Fruit fly (Drosophila melanogaster): ENCODE measurements around the gene CG31415.

CG31415 gene

DNA sequence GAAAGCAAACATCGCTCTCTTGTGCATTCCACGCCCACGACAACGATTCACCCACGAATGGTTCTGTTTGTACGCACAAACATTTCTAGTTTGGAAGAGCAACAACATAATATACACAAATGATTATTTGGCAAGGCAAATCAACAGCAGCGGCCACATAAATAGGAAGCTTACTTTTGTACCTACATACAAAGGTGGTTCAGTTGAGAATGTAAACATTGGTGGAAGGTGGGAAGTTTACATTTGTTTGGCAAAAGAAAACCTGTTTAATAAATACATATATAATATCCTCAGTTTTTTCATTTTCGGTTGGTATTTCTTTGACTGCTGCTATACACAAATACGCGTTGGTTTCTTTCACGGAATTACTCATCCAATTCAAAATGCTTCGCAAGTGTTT is 40.8 kb upstream of the CG31415 start (continued):
- TF ChIP-seq CG10209 (GFP tag; optimal IDR thresholded peaks at IDR 0.05) (peak; percentile 92), BtbVII (GFP tag; optimal IDR thresholded peaks at IDR 0.05) (peak; percentile 92), Hey (tag; optimal IDR thresholded peaks at IDR 0.05) (peak; percentile 34), oc (tag; optimal IDR thresholded peaks at IDR 0.05) (peak; percentile 89), salm (tag; optimal IDR thresholded peaks at IDR 0.05) (peak; percentile 87), HLH54F (GFP tag; optimal IDR thresholded peaks at IDR 0.05) (peak; percentile 84), CG18599 (GFP tag; optimal IDR thresholded peaks at IDR 0.05) (peak; percentile 92), vfl (GFP tag; optimal IDR thresholded peaks at IDR 0.05) (peak; percentile 81), Tbp (GFP tag; optimal IDR thresholded peaks at IDR 0.05) (no peak), cad (GFP tag; optimal IDR thresholded peaks at IDR 0.05) (no peak), Antp (GFP tag; optimal IDR thresholded peaks at IDR 0.05) (peak; percentile 71), Adf1 (GFP tag; IDR thresholded peaks at IDR 0.05) (no peak), sqz (GFP tag; optimal IDR thresholded peaks at IDR 0.05) (peak; percentile 89), CG6654 (GFP tag; optimal IDR thresholded peaks at IDR 0.05) (peak; percentile 82), Lhr (GFP tag; optimal IDR thresholded peaks at IDR 0.05) (peak; percentile 57), ham (GFP tag; IDR thresholded peaks at IDR 0.05) (no peak), CG13296 (GFP tag; optimal IDR thresholded peaks at IDR 0.05) (peak; percentile 87), Atf3 (GFP tag; optimal IDR thresholded peaks at IDR 0.05) (peak; percentile 59), CG9727 (GFP tag; optimal IDR thresholded peaks at IDR 0.05) (peak; percentile 86), CG2129 (GFP tag; IDR thresholded peaks at IDR 0.05; ENCODE audit: partially characterized antibody) (no peak), toy (GFP tag; IDR thresholded peaks at IDR 0.05) (no peak), Vsx1 (GFP tag; optimal IDR thresholded peaks at IDR 0.05) (peak; percentile 81), CG11398 (GFP tag; optimal IDR thresholded peaks at IDR 0.05) (peak; percentile 72), pita (GFP tag; optimal IDR thresholded peaks at IDR 0.05) (no peak), MBD-R2 (GFP tag; IDR thresholded peaks at IDR 0.05) (no peak), sna (GFP tag; IDR thresholded peaks at IDR 0.05; ENCODE audit: partially characterized antibody) (no peak), CG14667 (GFP tag; IDR thresholded peaks at IDR 0.05) (no peak), CG17802 (tag; optimal IDR thresholded peaks at IDR 0.05) (peak; percentile 69), CG7271 (tag; optimal IDR thresholded peaks at IDR 0.05) (peak; percentile 87), nerfin-1 (tag; optimal IDR thresholded peaks at IDR 0.05) (peak; percentile 77), Oli (tag; optimal IDR thresholded peaks at IDR 0.05) (peak; percentile 93), CG11504 (tag; optimal IDR thresholded peaks at IDR 0.05) (peak; percentile 93), ken (GFP tag; IDR thresholded peaks at IDR 0.05) (no peak), grau (tag; optimal IDR thresholded peaks at IDR 0.05) (peak; percentile 91), bowl (GFP tag; IDR thresholded peaks at IDR 0.05) (no peak), CG3281 (GFP tag; optimal IDR thresholded peaks at IDR 0.05) (peak; percentile 90), CG32772 (GFP tag; IDR thresholded peaks at IDR 0.05) (no peak), sd (tag; optimal IDR thresholded peaks at IDR 0.05) (peak; percentile 94), ERR (GFP tag; optimal IDR thresholded peaks at IDR 0.05) (peak; percentile 73), B-H1 (GFP tag; IDR thresholded peaks at IDR 0.05) (no peak), kni (GFP tag; optimal IDR thresholded peaks at IDR 0.05) (peak; percentile 12), CG7745 (tag; optimal IDR thresholded peaks at IDR 0.05) (no peak), CG8290 (GFP tag; optimal IDR thresholded peaks at IDR 0.05) (peak; percentile 76), CG8290 (tag; optimal IDR thresholded peaks at IDR 0.05) (peak in 1 of 2 experiments; percentile 92), CG7928 (GFP tag; optimal IDR thresholded peaks at IDR 0.05) (peak; percentile 57), CG9797 (GFP tag; optimal IDR thresholded peaks at IDR 0.05) (no peak), CG15514 (GFP tag; optimal IDR thresholded peaks at IDR 0.05) (peak; percentile 87), MTF-1 (GFP tag; optimal IDR thresholded peaks at IDR 0.05; ENCODE audit: borderline replicate concordance) (peak; percentile 78), bbx (GFP tag; IDR thresholded peaks at IDR 0.05; ENCODE audit: partially characterized antibody) (no peak), CG1024 (GFP tag; IDR thresholded peaks at IDR 0.05) (no peak), CG16813 (GFP tag; IDR thresholded peaks at IDR 0.05; ENCODE audit: partially characterized antibody) (no peak)
